Worm (Caenorhabditis elegans) whole organism, L4/young adult: ENCODE data around the gene sdc-3.
"Not testable (repeated sequence)": the region's sequence is repeated elsewhere in the genome, so short reads cannot be mapped to it uniquely, and the experiment has no call there.

ENCODE experiments used
- W03F9.2 ChIP-seq: fragments of 150-350 bp; optimal IDR thresholded peaks from 2 replicates; lab custom pipeline; 2014; ENCODE audit warnings: missing biosample characterization, missing genetic modification characterization
- dao-5 ChIP-seq: sonication (generic microtip); optimal IDR thresholded peaks from 2 replicates; lab custom pipeline; 2016; ENCODE audit warnings: missing genotype, missing genetic modification characterization, moderate library complexity, missing compliant biosample characterization
- him-1 ChIP-seq: sonication (generic microtip); optimal IDR thresholded peaks from 2 replicates; lab custom pipeline; 2016; ENCODE audit warnings: missing genotype, missing genetic modification reagents, missing genetic modification characterization, missing compliant biosample characterization

sdc-3 gene

DNA sequence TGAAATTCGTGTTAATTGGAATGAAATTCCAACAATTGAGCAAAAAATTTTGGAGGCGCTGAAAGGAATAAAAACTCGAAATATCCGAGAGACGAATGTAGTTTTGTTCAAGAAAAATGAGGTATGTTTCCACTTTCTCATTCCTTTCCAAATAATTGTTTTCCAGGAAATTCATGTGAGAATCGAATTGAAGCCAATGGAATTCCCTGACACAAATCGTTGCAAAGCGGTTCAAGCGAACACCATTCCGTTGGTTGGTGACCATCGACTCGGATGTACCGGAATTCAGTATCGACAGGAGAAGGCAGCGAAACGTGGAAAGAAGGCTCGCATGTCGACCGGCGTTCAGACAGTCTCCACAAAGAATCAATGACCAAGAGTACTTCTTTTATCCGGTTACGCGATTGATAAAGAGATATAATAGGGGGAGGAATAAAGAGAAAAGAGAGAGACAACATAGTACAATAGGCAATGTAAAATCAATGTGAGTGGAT lies 8.4 kb upstream of the sdc-3 start:
- TF ChIP-seq dao-5: no peak
- no peak for TF ChIP-seq W03F9.2 (tag; lab: Kevin White, UChicago)
- no peak for TF ChIP-seq him-1

- TF ChIP-seq him-1 (no peak), W03F9.2 (tag; lab: Kevin White, UChicago) (no peak), dao-5 (no peak)
Measured at ce11 chrV:15055873-15056272, 7.9 kb upstream of the sdc-3 start, which contains the start of gene C25D7.16. TSS of gene C25D7.16 (plus strand) at chrV:15056173.

ce11 chrV:15054733-15055132 lies 6.7 kb upstream of the sdc-3 start:
- TF ChIP-seq dao-5 (no peak), him-1 (no peak), W03F9.2 (tag; lab: Kevin White, UChicago) (no peak)

DNA sequence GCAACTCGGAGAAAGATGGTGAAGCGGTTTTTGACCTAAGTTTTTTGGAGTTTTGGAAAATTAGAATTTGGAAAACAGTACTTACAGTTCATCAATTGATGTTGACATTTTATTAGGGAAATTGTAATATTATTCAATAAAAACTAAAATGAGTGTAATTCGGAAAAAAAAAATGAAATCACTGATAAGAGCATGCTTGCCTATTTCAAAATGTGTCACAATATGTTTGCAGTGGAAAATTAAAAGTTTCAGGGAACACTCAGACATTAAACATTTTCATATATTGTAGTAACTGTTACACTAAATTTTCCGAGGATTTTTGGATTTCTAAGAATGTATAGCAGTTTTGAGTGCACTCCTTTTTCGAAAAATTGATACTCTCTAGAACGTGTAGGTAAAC lies 4.4 kb upstream of the sdc-3 start, which contains the start of the genes fbxa-82 and C25D7.5:
Gene fbxa-82, minus strand, starts transcription at position 163 of the 400 bp plus-strand sequence.
Gene C25D7.5, plus strand, starts transcription at position 283 of the 400 bp plus-strand sequence.
- no peak for TF ChIP-seq him-1
- TF ChIP-seq dao-5: no peak
- TF ChIP-seq W03F9.2 (tag; lab: Kevin White, UChicago): no peak

DNA sequence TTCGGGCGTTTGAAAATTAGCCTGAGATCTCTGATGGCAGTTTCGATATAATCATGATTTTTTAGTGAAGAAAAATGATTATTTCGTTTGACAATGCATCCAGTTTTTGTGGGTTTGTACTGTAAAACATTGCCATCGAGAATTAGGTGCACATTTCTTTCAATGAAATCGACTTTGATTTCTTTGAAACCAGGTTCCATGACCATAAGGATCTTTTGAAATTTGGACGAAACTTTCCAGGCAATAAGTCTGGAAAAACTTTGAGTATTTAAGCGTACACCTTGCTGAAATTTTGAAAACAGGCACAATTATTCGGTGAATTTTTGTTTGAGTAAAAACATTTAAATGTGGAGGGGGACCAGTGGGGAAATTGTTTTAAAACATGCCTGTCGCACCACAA lies 3.7 kb upstream of the sdc-3 start:
- TF ChIP-seq dao-5: no peak
- no peak for TF ChIP-seq him-1
- no peak for TF ChIP-seq W03F9.2 (tag; lab: Kevin White, UChicago)

DNA sequence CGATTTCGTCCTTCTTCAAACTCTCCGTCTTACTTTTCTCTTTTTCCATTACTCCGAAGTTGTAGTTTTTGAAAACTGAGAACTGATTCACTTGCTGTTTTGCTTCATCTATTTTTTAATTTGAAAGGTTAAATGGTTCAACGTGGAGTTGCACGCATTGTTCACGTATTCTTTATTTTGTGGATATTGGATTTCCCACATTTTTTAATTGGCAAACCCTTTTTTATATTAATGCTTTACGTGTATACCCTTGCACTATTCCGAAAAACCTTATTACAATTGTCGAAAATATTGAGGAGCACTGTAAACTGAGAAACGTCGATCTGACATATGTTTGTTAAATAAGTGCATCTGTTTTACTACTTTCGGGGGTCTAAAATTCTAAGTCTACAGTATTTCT lies 11.2 kb downstream of the sdc-3 start, which contains the start of gene melo-3:
Gene melo-3, minus strand, starts transcription at position 101 of the 400 bp plus-strand sequence.
- not testable (repeated sequence) for TF ChIP-seq him-1; dao-5; W03F9.2 (tag; lab: Kevin White, UChicago)

DNA sequence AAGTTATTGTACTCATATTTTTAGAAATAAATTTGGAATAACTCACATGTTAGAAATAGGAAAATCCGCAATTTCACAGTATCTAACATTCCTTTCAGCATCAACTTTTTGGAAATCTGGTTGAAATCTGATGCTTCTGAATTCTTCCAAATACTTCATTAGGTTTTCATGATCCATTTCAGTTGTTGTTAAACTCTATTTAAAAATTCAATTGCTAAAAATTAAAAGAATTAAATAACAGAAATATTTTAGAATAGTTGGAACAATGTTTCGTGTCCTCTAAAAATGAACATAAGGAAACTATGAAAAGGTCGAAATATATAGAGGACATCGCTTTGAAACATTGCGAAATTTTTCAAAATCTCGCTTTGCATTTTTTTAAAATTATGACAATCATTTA lies 16.6 kb downstream of the sdc-3 start, which contains the start of gene cng-1:
Gene cng-1, minus strand, starts transcription at position 101 of the 400 bp plus-strand sequence.
- TF ChIP-seq dao-5; W03F9.2 (tag; lab: Kevin White, UChicago); him-1: not testable (repeated sequence)

ce11 chrV:15028896-15029519 lies 19.0 kb downstream of the sdc-3 start, which contains the start of gene F14H8.8:
TSS of gene F14H8.8 (plus strand) at chrV:15029469.
- TF ChIP-seq W03F9.2 (tag; lab: Kevin White, UChicago) (no peak), dao-5 (no peak), him-1 (no peak)

- TF ChIP-seq dao-5: no peak
- TF ChIP-seq him-1: no peak
- no peak for TF ChIP-seq W03F9.2 (tag; lab: Kevin White, UChicago)
Measured at ce11 chrV:15023544-15023943, 24.5 kb downstream of the sdc-3 start, which contains the start of gene F14H8.4. TSS of gene F14H8.4 (plus strand) at chrV:15023844.

ce11 chrV:15020732-15021131 lies 27.3 kb downstream of the sdc-3 start, which contains the start of gene F14H8.5:
TSS of gene F14H8.5 (plus strand) at chrV:15021032.
- TF ChIP-seq W03F9.2 (tag; lab: Kevin White, UChicago) (no peak), him-1 (no peak), dao-5 (no peak)

DNA sequence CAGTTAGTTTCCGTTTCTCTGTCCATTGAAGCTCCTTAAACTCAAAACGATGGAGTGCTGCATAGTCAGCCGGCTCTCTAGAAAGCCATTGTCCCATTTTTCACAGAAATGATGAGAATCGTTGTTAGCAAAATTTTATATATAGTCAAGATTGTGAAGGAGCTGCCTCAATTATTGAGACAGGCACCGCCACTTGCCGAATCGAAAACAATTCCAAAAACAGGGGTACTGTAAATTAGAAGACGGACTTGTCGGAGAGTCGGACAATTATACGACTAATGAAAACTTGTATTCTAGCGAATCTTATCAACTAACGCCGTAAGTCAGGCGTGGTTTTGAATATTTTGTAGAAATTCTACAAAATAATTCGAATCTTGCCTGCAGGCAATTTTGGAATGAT lies 27.8 kb downstream of the sdc-3 start, which contains the start of gene F14H8.2:
Gene F14H8.2, minus strand, starts transcription at position 101 of the 400 bp plus-strand sequence.
- TF ChIP-seq dao-5 (no peak), W03F9.2 (tag; lab: Kevin White, UChicago) (no peak), him-1 (no peak)

- TF ChIP-seq W03F9.2 (tag; lab: Kevin White, UChicago): no peak
- TF ChIP-seq him-1: no peak
Measured at ce11 chrV:15016795-15017429, 31.1 kb downstream of the sdc-3 start.

DNA sequence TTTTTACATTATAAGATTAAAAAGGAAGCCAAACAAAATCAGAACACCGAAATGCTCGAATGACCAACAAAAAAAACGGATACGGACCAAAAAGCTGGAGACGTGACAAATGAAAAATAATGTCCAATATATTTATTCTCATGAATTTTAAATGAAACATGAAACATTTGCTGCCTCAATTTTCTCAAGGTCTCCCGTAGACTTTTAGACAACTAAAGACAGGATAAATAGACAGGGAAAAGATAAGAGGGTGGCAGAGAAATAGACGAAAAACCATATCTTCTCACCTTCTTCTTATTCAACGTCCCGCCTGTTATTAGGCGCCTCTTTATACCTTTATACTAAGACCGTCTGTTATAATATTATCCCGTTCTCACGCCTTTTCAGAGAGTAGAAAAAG lies 32.2 kb downstream of the sdc-3 start:
- TF ChIP-seq W03F9.2 (tag; lab: Kevin White, UChicago) (no peak), dao-5 (no peak), him-1 (no peak)

ce11 chrV:15014164-15014563 lies 33.8 kb downstream of the sdc-3 start, which contains the start of gene obr-2:
TSS of gene obr-2 (minus strand) at chrV:15014264.
- TF ChIP-seq him-1 (no peak), dao-5 (no peak), W03F9.2 (tag; lab: Kevin White, UChicago) (no peak)

DNA sequence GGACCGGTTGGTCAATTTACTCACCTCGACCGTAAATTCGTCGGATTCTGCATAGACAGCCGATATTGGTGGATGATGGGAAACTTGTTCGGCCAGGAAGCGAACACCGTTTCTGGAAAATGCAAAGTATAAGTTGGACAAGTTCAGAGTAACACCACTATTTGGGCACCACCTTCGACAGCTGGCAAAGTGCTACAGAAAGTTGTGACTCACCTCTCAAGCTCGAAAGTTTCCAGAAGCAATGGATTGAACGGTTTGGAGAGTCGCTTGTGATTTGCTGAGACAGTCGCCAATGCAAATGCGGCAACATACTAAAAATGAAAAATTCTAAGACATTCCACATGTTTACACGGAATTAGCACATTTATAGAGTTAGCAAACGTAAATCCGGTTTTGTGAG lies 34.7 kb downstream of the sdc-3 start:
- TF ChIP-seq W03F9.2 (tag; lab: Kevin White, UChicago): no peak
- TF ChIP-seq him-1: no peak
- no peak for TF ChIP-seq dao-5
